Worm (Caenorhabditis elegans) whole organism, L1 larva: ENCODE data around the gene F32D8.1.

Experiments used
- C04F5.9 ChIP-seq: sonication (generic microtip); optimal IDR thresholded peaks from 2 replicates; lab custom pipeline; 2016; ENCODE audit warnings: missing genetic modification characterization, missing compliant biosample characterization
- alr-1 ChIP-seq: fragments of 200-800 bp; sonication (Bioruptor generic); optimal IDR thresholded peaks from 2 replicates; lab custom pipeline; 2018; ENCODE audit warnings: borderline replicate concordance, mild to moderate bottlenecking, missing genetic modification characterization, missing compliant biosample characterization
- aly-2 ChIP-seq: fragments of 150-350 bp; optimal IDR thresholded peaks from 2 replicates; lab custom pipeline; 2014; ENCODE audit warnings: missing biosample characterization, missing genetic modification characterization
- ama-1 ChIP-seq: fragments of 150-350 bp; optimal IDR thresholded peaks from 2 replicates; lab custom pipeline; 2014
- blmp-1 ChIP-seq: fragments of 150-350 bp; optimal IDR thresholded peaks from 2 replicates; lab custom pipeline; 2014; ENCODE audit warnings: missing biosample characterization, missing genetic modification characterization
- ces-1 ChIP-seq: fragments of 150-350 bp; optimal IDR thresholded peaks from 2 replicates; lab custom pipeline; 2014; ENCODE audit warnings: missing biosample characterization, missing genetic modification reagents, missing genetic modification characterization
- efl-1 ChIP-seq, 4 experiments: fragments of 150-350 bp; optimal IDR thresholded peaks in 3 of 4; peaks in 1 of 4; 1 replicate in 1 of 4; 2 replicates in 3 of 4; lab custom pipeline; 2014; ENCODE audit warnings: missing biosample characterization in 2 of 4, missing genetic modification characterization in 2 of 4, missing genetic modification reagents in 2 of 4
- efl-3 ChIP-seq: fragments of 200-800 bp; sonication (Bioruptor generic); optimal IDR thresholded peaks from 2 replicates; lab custom pipeline; 2018; ENCODE audit warnings: mild to moderate bottlenecking, missing genetic modification characterization, missing compliant biosample characterization
- egl-13 ChIP-seq: sonication (generic microtip); optimal IDR thresholded peaks from 2 replicates; lab custom pipeline; 2016; ENCODE audit warnings: missing genotype, missing genetic modification reagents, missing genetic modification characterization, missing compliant biosample characterization
- egl-27 ChIP-seq, 2 experiments: fragments of 150-350 bp in 1 of 2; sonication (generic microtip); optimal IDR thresholded peaks; 3 replicates each; lab custom pipeline; 2017 to 2018; ENCODE audit warnings: missing biosample characterization in 2 of 2, missing genetic modification characterization in 2 of 2, missing genetic modification reagents in 2 of 2
- elt-2 ChIP-seq: sonication (generic microtip); optimal IDR thresholded peaks from 2 replicates; lab custom pipeline; 2016; ENCODE audit warnings: missing genetic modification characterization, mild to moderate bottlenecking, inconsistent platforms, missing compliant biosample characterization, missing genetic modification reagents
- elt-3 ChIP-seq, 6 experiments: fragments of 150-350 bp in 1 of 6; sonication (generic microtip); optimal IDR thresholded peaks; 2 replicates each; lab custom pipeline; 2017 to 2018; ENCODE audit warnings: missing biosample characterization in 6 of 6, missing genetic modification characterization in 6 of 6, inconsistent platforms in 1 of 6
- fkh-8 ChIP-seq: sonication (generic microtip); optimal IDR thresholded peaks from 2 replicates; lab custom pipeline; 2016; ENCODE audit warnings: mild to moderate bottlenecking, missing genetic modification characterization, missing compliant biosample characterization
- fos-1 ChIP-seq: fragments of 150-350 bp; optimal IDR thresholded peaks from 2 replicates; lab custom pipeline; 2014; ENCODE audit warnings: missing biosample characterization, missing genetic modification characterization
- hlh-17 ChIP-seq: fragments of 200-800 bp; sonication (Bioruptor generic); optimal IDR thresholded peaks from 2 replicates; lab custom pipeline; 2018; ENCODE audit warnings: missing genetic modification characterization, mild to moderate bottlenecking, missing compliant biosample characterization, moderate library complexity, borderline replicate concordance
- isw-1 ChIP-seq: fragments of 200-800 bp; sonication (Bioruptor generic); IDR thresholded peaks from 2 replicates; pipeline ENCODE4 v1.3.6; 2022; ENCODE audit warnings: missing genetic modification characterization, missing compliant biosample characterization
- jun-1 ChIP-seq: fragments of 150-350 bp; optimal IDR thresholded peaks from 2 replicates; lab custom pipeline; 2014; ENCODE audit warnings: missing biosample characterization, missing genetic modification reagents, missing genetic modification characterization
- lin-14 ChIP-seq: fragments of 200-800 bp; sonication (Bioruptor generic); optimal IDR thresholded peaks from 2 replicates; lab custom pipeline; 2018; ENCODE audit warnings: mild to moderate bottlenecking, missing genetic modification characterization, moderate library complexity, missing compliant biosample characterization
- lin-35 ChIP-seq, 2 experiments: fragments of 150-350 bp; optimal IDR thresholded peaks; 2 replicates each; lab custom pipeline; 2014; ENCODE audit warnings: missing biosample characterization in 2 of 2, missing genetic modification characterization in 2 of 2, missing genetic modification reagents in 2 of 2
- lin-39 ChIP-seq: fragments of 150-350 bp; optimal IDR thresholded peaks from 2 replicates; lab custom pipeline; 2014; ENCODE audit warnings: missing biosample characterization, missing genetic modification reagents, missing genetic modification characterization
- lir-3 ChIP-seq: sonication (generic microtip); optimal IDR thresholded peaks from 2 replicates; lab custom pipeline; 2016; ENCODE audit warnings: mild to moderate bottlenecking, missing genetic modification characterization, moderate library complexity, missing compliant biosample characterization; ENCODE audit not compliant: poor library complexity
- lsy-2 ChIP-seq, 2 experiments: fragments of 150-350 bp; optimal IDR thresholded peaks; 2 replicates each; lab custom pipeline; 2014; ENCODE audit warnings: missing biosample characterization in 2 of 2, missing genetic modification characterization in 2 of 2
- mab-9 ChIP-seq: fragments of 200-800 bp; sonication (Bioruptor generic); IDR thresholded peaks from 2 replicates; pipeline ENCODE4 v1.3.6; 2022; ENCODE audit warnings: missing genetic modification reagents, missing genetic modification characterization, missing compliant biosample characterization
- mdl-1 ChIP-seq, 2 experiments: fragments of 150-350 bp; optimal IDR thresholded peaks; 2 replicates each; lab custom pipeline; 2014 to 2017; ENCODE audit warnings: missing biosample characterization in 2 of 2, missing genetic modification characterization in 2 of 2, inconsistent platforms in 1 of 2
- mep-1 ChIP-seq: fragments of 150-350 bp; optimal IDR thresholded peaks from 2 replicates; lab custom pipeline; 2014; ENCODE audit warnings: missing biosample characterization, missing genetic modification characterization
- nhr-19 ChIP-seq: fragments of 200-800 bp; sonication (Bioruptor generic); conservative IDR thresholded peaks from 2 replicates; pipeline ENCODE4 v1.3.6; 2022; ENCODE audit warnings: missing genetic modification characterization, missing compliant biosample characterization
- nhr-20 ChIP-seq: sonication (generic microtip); optimal IDR thresholded peaks from 2 replicates; lab custom pipeline; 2016; ENCODE audit warnings: mild to moderate bottlenecking, missing genetic modification characterization, missing compliant biosample characterization
- nhr-28 ChIP-seq: fragments of 150-350 bp; optimal IDR thresholded peaks from 2 replicates; lab custom pipeline; 2014; ENCODE audit warnings: missing biosample characterization, missing genetic modification characterization
- nhr-47 ChIP-seq: sonication (generic microtip); optimal IDR thresholded peaks from 2 replicates; lab custom pipeline; 2016; ENCODE audit warnings: mild to moderate bottlenecking, missing genetic modification characterization, moderate library complexity, missing compliant biosample characterization
- nhr-76 ChIP-seq: sonication (generic microtip); optimal IDR thresholded peaks from 2 replicates; lab custom pipeline; 2017; ENCODE audit warnings: missing biosample characterization, missing genetic modification characterization
- nhr-90 ChIP-seq: sonication (generic microtip); optimal IDR thresholded peaks from 2 replicates; lab custom pipeline; 2016; ENCODE audit warnings: mild to moderate bottlenecking, missing genetic modification characterization, missing compliant biosample characterization; ENCODE audit not compliant: poor library complexity
- pag-3 ChIP-seq: sonication (generic microtip); optimal IDR thresholded peaks from 2 replicates; lab custom pipeline; 2017; ENCODE audit warnings: missing genetic modification characterization, mild to moderate bottlenecking, missing compliant biosample characterization, antibody characterized with exemption, borderline replicate concordance; ENCODE audit not compliant: insufficient read depth
- pqm-1 ChIP-seq: sonication (generic microtip); optimal IDR thresholded peaks from 3 replicates; lab custom pipeline; 2017; ENCODE audit warnings: missing biosample characterization, missing genetic modification characterization
- rnt-1 ChIP-seq: sonication (generic microtip); optimal IDR thresholded peaks from 2 replicates; lab custom pipeline; 2016; ENCODE audit warnings: mild to moderate bottlenecking, missing genetic modification characterization, moderate library complexity, missing compliant biosample characterization
- snu-23 ChIP-seq: sonication (generic microtip); optimal IDR thresholded peaks from 2 replicates; lab custom pipeline; 2016; ENCODE audit warnings: missing genetic modification characterization, missing compliant biosample characterization
- sox-4 ChIP-seq: sonication (generic microtip); optimal IDR thresholded peaks from 2 replicates; lab custom pipeline; 2016; ENCODE audit warnings: missing genetic modification characterization, missing compliant biosample characterization
- sptf-1 ChIP-seq: fragments of 150-350 bp; optimal IDR thresholded peaks from 2 replicates; lab custom pipeline; 2014; ENCODE audit warnings: missing biosample characterization, missing genetic modification characterization
- sup-37 ChIP-seq: fragments of 200-800 bp; sonication (Bioruptor generic); optimal IDR thresholded peaks from 2 replicates; lab custom pipeline; 2018; ENCODE audit warnings: mild to moderate bottlenecking, missing genetic modification characterization, missing compliant biosample characterization
- swsn-7 ChIP-seq: sonication (generic microtip); optimal IDR thresholded peaks from 2 replicates; lab custom pipeline; 2016; ENCODE audit warnings: missing genetic modification characterization, missing compliant biosample characterization
- tbx-2 ChIP-seq: sonication (generic microtip); optimal IDR thresholded peaks from 2 replicates; lab custom pipeline; 2016; ENCODE audit warnings: missing genetic modification characterization, missing compliant biosample characterization
- tlp-1 ChIP-seq: fragments of 150-350 bp; optimal IDR thresholded peaks from 2 replicates; lab custom pipeline; 2014; ENCODE audit warnings: missing biosample characterization, missing genetic modification characterization
- unc-62 ChIP-seq: fragments of 150-350 bp; optimal IDR thresholded peaks from 2 replicates; lab custom pipeline; 2014; ENCODE audit warnings: missing biosample characterization, missing genetic modification reagents, missing genetic modification characterization
- unc-98 ChIP-seq: fragments of 200-800 bp; sonication (Bioruptor generic); IDR thresholded peaks from 2 replicates; pipeline ENCODE4 v1.3.6; 2022; ENCODE audit warnings: missing genetic modification characterization, missing compliant biosample characterization
- vab-15 ChIP-seq: sonication (generic microtip); optimal IDR thresholded peaks from 2 replicates; lab custom pipeline; 2017; ENCODE audit warnings: missing genotype, mild to moderate bottlenecking, missing genetic modification characterization, missing compliant biosample characterization
- zag-1 ChIP-seq: fragments of 150-350 bp; optimal IDR thresholded peaks from 2 replicates; lab custom pipeline; 2014; ENCODE audit warnings: missing biosample characterization, missing genetic modification characterization

The F32D8.1 gene

DNA sequence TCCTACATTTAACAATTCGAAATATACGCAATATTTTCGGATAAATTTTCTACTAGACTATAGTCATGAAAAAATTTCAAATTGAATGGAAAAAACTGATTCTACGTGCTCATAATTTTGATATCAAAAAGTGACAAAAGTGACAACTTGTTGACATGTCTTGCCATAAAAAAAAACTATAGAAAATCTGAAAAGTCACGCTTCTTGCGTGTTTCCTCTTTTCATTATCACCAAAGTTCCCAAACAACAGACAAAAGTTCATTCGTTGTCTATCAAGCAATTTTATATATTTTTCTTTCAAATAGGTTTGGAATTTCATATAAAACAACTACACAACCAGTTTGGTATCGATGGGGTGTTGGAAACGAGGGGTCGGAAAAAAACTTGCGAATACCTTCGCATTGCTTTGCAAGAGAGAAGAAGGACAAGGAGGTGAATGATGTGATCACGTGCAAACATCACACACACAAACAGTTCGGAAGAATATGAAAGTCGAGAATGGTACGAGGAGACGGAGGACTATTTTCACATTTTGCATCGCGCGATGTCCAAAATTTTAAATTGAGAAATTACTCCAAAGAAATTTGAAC is 21.5 kb upstream of the F32D8.1 start (continued):
- TF ChIP-seq tlp-1 (tag; lab: Kevin White, UChicago) (no peak), snu-23 (GFP tag; lab: Kevin White, UChicago) (peak; percentile 43), isw-1 (GFP tag; lab: Robert Waterston, UW) (no peak), aly-2 (no peak), nhr-20 (tag; lab: Kevin White, UChicago) (peak; percentile 45), alr-1 (tag; lab: Kevin White, UChicago) (no peak), hlh-17 (no peak), nhr-47 (no peak), pag-3 (no peak), lin-39 (tag; lab: Kevin White, UChicago) (no peak), lin-35 (GFP tag; optimal IDR thresholded peaks at IDR 0.05; lab: Kevin White, UChicago) (peak in 1 of 2 experiments; percentile 49), nhr-76 (no peak), unc-98 (GFP tag; lab: Robert Waterston, UW) (no peak), fkh-8 (tag; lab: Kevin White, UChicago) (no peak), jun-1 (tag; lab: Kevin White, UChicago) (no peak), unc-62 (GFP tag; lab: Kevin White, UChicago) (no peak), elt-3 (tag; optimal IDR thresholded peaks at IDR 0.05; lab: Kevin White, UChicago) (peak in 3 of 6 experiments; percentile 8 to 42 (median 32)), sox-4 (tag; lab: Kevin White, UChicago) (no peak), C04F5.9 (no peak), pqm-1 (tag; lab: Kevin White, UChicago) (no peak), ces-1 (GFP tag; lab: Kevin White, UChicago) (no peak), efl-3 (GFP tag; lab: Kevin White, UChicago) (no peak), efl-1 (optimal IDR thresholded peaks at IDR 0.05; lab: Kevin White, UChicago) (no peak), efl-1 (GFP tag; optimal IDR thresholded peaks at IDR 0.05 in 1 of 2; lab: Kevin White, UChicago) (peak in 1 of 2 experiments; percentile 75), nhr-90 (tag; lab: Kevin White, UChicago) (peak; percentile 21), mep-1 (peak; percentile 10), swsn-7 (tag; lab: Kevin White, UChicago) (no peak), nhr-28 (no peak)

- TF ChIP-seq lin-14 (peak; percentile 24), lin-39 (tag; lab: Kevin White, UChicago) (no peak), mdl-1 (tag; optimal IDR thresholded peaks at IDR 0.05; lab: Kevin White, UChicago) (peak in 1 of 2 experiments; percentile 9), unc-98 (GFP tag; lab: Robert Waterston, UW) (no peak), elt-3 (tag; optimal IDR thresholded peaks at IDR 0.05; lab: Kevin White, UChicago) (peak in 2 of 6 experiments; percentile 16 to 55), alr-1 (tag; lab: Kevin White, UChicago) (no peak), nhr-20 (tag; lab: Kevin White, UChicago) (peak; percentile 4), elt-2 (tag; lab: Kevin White, UChicago) (peak; percentile 56), ama-1 (lab: Kevin White, UChicago) (no peak), blmp-1 (tag; lab: Kevin White, UChicago) (peak; percentile 71), lsy-2 (tag; optimal IDR thresholded peaks at IDR 0.05; lab: Kevin White, UChicago) (peak in 1 of 2 experiments; percentile 21), efl-1 (optimal IDR thresholded peaks at IDR 0.05; lab: Kevin White, UChicago) (no peak), efl-1 (GFP tag; optimal IDR thresholded peaks at IDR 0.05 in 1 of 2; lab: Kevin White, UChicago) (no peak), nhr-19 (0 out of 2 replicates have a peak, but pooled peaks have one; percentile 2)
- TF ChIP-seq, all 84 proteins: peak for 8
These were observed 20.9 kb upstream of the F32D8.1 start for ce11 chrV:10859775-10860174.

ce11 chrV:10860526-10861037 is 20.1 kb upstream of the F32D8.1 start:
- no peak for TF ChIP-seq fos-1 (tag; lab: Kevin White, UChicago)
- TF ChIP-seq egl-27 (tag; optimal IDR thresholded peaks at IDR 0.05; lab: Kevin White, UChicago) = no peak
- TF ChIP-seq snu-23 (GFP tag; lab: Kevin White, UChicago) = peak; percentile 13
- peak; percentile 1 for TF ChIP-seq rnt-1 (tag; lab: Kevin White, UChicago)
- TF ChIP-seq tbx-2 = peak; percentile 4
- TF ChIP-seq sup-37 (GFP tag; lab: Kevin White, UChicago) = no peak
- no peak for TF ChIP-seq lin-35 (GFP tag; optimal IDR thresholded peaks at IDR 0.05; lab: Kevin White, UChicago)
- TF ChIP-seq tlp-1 (tag; lab: Kevin White, UChicago) = no peak
- no peak for TF ChIP-seq unc-62 (GFP tag; lab: Kevin White, UChicago)
- TF ChIP-seq vab-15 (tag; lab: Kevin White, UChicago) = no peak
- TF ChIP-seq mab-9 = no peak
- TF ChIP-seq nhr-76 = no peak
- no peak for TF ChIP-seq lir-3 (tag; lab: Kevin White, UChicago)
- no peak for TF ChIP-seq sptf-1 (tag; lab: Kevin White, UChicago)
- no peak for TF ChIP-seq egl-13
- no peak for TF ChIP-seq zag-1 (tag; lab: Kevin White, UChicago)
- TF ChIP-seq C04F5.9 = no peak
- no peak for TF ChIP-seq alr-1 (tag; lab: Kevin White, UChicago)
- no peak for TF ChIP-seq efl-1 (optimal IDR thresholded peaks at IDR 0.05; lab: Kevin White, UChicago)
- TF ChIP-seq efl-1 (GFP tag; optimal IDR thresholded peaks at IDR 0.05 in 1 of 2; lab: Kevin White, UChicago) = peak in 1 of 2 experiments; percentile 12
- peak in 1 of 6 experiments; percentile 31 for TF ChIP-seq elt-3 (tag; optimal IDR thresholded peaks at IDR 0.05; lab: Kevin White, UChicago)
- TF ChIP-seq isw-1 (GFP tag; lab: Robert Waterston, UW) = no peak
